Worm (Caenorhabditis elegans): ENCODE measurements around the gene ZK418.13.
A peak's percentile ranks its signal among the peaks of the same experiment; 100 is the strongest.

DNA sequence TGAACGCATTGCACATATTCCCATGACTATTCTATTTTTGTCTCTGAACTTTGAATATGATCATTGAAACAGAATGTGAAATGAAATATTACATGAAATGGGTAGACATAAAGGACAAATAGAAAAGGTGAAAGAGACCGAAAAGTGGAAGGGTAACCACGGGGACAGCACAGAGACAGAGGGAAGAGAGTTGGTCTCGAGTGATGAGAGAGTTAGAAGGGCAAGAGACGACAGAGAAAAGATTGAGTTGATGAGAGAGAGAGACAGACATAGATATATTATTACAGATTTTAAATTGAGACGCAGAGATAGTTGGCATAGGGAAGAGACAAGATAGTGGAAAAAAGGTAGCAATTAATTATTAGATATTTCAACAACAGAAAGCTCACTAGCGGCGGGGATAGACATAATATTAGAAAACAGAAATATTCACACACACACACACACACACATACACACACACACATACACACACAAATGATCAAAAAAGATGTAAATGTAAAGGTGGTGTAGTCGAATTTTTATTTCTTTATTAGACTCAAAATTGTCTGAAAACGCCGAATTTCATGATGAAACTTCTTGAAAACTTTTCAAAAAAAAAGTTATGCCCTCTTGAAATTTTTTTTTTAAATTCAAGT, 40.4 kb upstream of the ZK418.13 start:
- TF ChIP-seq unc-86 (tag; optimal IDR thresholded peaks at IDR 0.05) (no peak), ref-2 (tag; optimal IDR thresholded peaks at IDR 0.05) (peak; percentile 27), pqm-1 (tag; optimal IDR thresholded peaks at IDR 0.05) (no peak), ama-1 (optimal IDR thresholded peaks at IDR 0.05) (no peak), hlh-6 (tag; optimal IDR thresholded peaks at IDR 0.05) (no peak), nfya-1 (tag; optimal IDR thresholded peaks at IDR 0.05) (peak; percentile 61), ets-4 (tag; optimal IDR thresholded peaks at IDR 0.05) (no peak), F13H6.1 (tag; optimal IDR thresholded peaks at IDR 0.05) (no peak), sox-4 (tag; optimal IDR thresholded peaks at IDR 0.05) (no peak), ceh-14 (tag; optimal IDR thresholded peaks at IDR 0.05) (peak; percentile 10)

Data from whole organism, late embryonic.